Worm (Caenorhabditis elegans): ENCODE measurements around the gene sra-12.

The sra-12 gene

ce11 chrII:10895959-10896358, 8.3 kb downstream of the sra-12 start:
- TF ChIP-seq ceh-43 (GFP tag; optimal IDR thresholded peaks at IDR 0.05) (no peak), elt-1 (tag; optimal IDR thresholded peaks at IDR 0.05; ENCODE audit: borderline replicate concordance, insufficient read depth) (no peak), M03D4.4 (tag; optimal IDR thresholded peaks at IDR 0.05) (no peak), unc-62 (GFP tag; optimal IDR thresholded peaks at IDR 0.05) (no peak), pha-4 (tag; optimal IDR thresholded peaks at IDR 0.05) (no peak), hlh-1 (tag; optimal IDR thresholded peaks at IDR 0.05) (no peak)

ce11 chrII:10894996-10895395, 9.3 kb downstream of the sra-12 start, which contains the start of gene sra-10:
Gene sra-10 (minus strand): TSS chrII:10895096.
- TF ChIP-seq M03D4.4 (tag; optimal IDR thresholded peaks at IDR 0.05) (no peak), elt-1 (tag; optimal IDR thresholded peaks at IDR 0.05; ENCODE audit: borderline replicate concordance, insufficient read depth) (no peak), flh-1 (GFP tag; optimal IDR thresholded peaks at IDR 0.05) (no peak), mls-2 (tag; optimal IDR thresholded peaks at IDR 0.05) (no peak), blmp-1 (tag; optimal IDR thresholded peaks at IDR 0.05) (no peak), zip-8 (tag; optimal IDR thresholded peaks at IDR 0.05) (no peak), hlh-1 (tag; optimal IDR thresholded peaks at IDR 0.05) (no peak), elt-3 (tag; optimal IDR thresholded peaks at IDR 0.05) (no peak), nhr-2 (tag; optimal IDR thresholded peaks at IDR 0.05) (no peak), bed-3 (GFP tag; optimal IDR thresholded peaks at IDR 0.05) (no peak), sem-2 (GFP tag; optimal IDR thresholded peaks at IDR 0.05) (no peak), nhr-12 (tag; optimal IDR thresholded peaks at IDR 0.05) (no peak), nhr-237 (tag; optimal IDR thresholded peaks at IDR 0.05) (no peak), tbx-8 (GFP tag; optimal IDR thresholded peaks at IDR 0.05) (no peak), lin-32 (GFP tag; optimal IDR thresholded peaks at IDR 0.05) (no peak), ces-1 (GFP tag; optimal IDR thresholded peaks at IDR 0.05) (no peak), sptf-1 (tag; optimal IDR thresholded peaks at IDR 0.05) (no peak), drap-1 (GFP tag; optimal IDR thresholded peaks at IDR 0.05) (no peak), lin-13 (tag; optimal IDR thresholded peaks at IDR 0.05) (no peak)

DNA sequence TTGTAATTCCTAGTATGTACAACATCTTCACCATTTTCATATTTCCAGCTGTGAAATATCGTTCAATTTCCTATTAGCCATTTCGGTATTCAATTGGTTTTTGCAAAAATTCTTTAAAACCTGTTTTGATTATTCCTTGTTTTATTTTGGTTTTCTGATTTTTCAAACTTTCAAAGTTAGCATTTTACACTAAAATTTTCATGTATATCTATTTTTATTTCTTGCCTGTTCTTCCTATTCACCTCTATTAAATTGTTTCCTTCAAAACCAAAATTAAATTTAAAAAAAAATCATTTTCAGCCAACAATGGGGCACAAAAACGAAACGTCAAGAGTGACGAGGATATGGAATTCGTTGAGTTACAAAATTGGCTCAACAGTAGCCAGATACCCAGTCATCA, 15.3 kb downstream of the sra-12 start, which contains the start of gene ptr-8:
ptr-8 (plus strand) TSS at position 301 of the 400 bp plus-strand sequence.
- TF ChIP-seq hlh-1 (tag; optimal IDR thresholded peaks at IDR 0.05) = no peak
- TF ChIP-seq sem-2 (GFP tag; optimal IDR thresholded peaks at IDR 0.05) = no peak
- no peak for TF ChIP-seq unc-62 (GFP tag; optimal IDR thresholded peaks at IDR 0.05)
- no peak for TF ChIP-seq M03D4.4 (tag; optimal IDR thresholded peaks at IDR 0.05)
- no peak for TF ChIP-seq flh-1 (GFP tag; optimal IDR thresholded peaks at IDR 0.05)
- TF ChIP-seq lsy-2 (tag; optimal IDR thresholded peaks at IDR 0.05) = no peak
- no peak for TF ChIP-seq blmp-1 (tag; optimal IDR thresholded peaks at IDR 0.05)
- no peak for TF ChIP-seq ham-2 (GFP tag; optimal IDR thresholded peaks at IDR 0.05)
- TF ChIP-seq unc-120 (tag; optimal IDR thresholded peaks at IDR 0.05; ENCODE audit: poor library complexity, severe bottlenecking) = no peak
- TF ChIP-seq ceh-43 (GFP tag; optimal IDR thresholded peaks at IDR 0.05) = no peak
- no peak for TF ChIP-seq nhr-12 (tag; optimal IDR thresholded peaks at IDR 0.05)
- TF ChIP-seq ceh-83 (GFP tag; optimal IDR thresholded peaks at IDR 0.05) = no peak
- TF ChIP-seq ztf-11 (tag; optimal IDR thresholded peaks at IDR 0.05) = no peak

DNA sequence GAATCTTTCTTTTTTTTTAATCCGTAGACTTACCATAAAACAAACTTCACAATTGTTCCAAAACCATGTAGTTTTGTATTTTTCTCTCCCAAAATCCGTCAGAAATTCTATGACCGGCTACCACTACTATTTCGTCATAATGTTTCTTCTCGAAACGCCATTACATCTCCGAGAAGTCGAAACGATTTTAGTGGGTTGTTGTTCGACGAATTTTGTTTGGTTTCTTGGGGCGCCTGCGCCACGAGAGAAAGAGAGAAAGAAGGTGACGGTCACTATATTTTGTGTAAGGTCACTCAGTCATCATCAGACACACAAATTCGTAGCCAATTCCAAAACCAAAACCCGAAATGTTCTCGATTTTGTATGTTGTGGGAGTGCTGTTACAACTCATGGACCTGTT, 17.2 kb downstream of the sra-12 start:
- TF ChIP-seq pha-4 (tag; optimal IDR thresholded peaks at IDR 0.05) (no peak), ztf-11 (tag; optimal IDR thresholded peaks at IDR 0.05) (no peak), sem-2 (GFP tag; optimal IDR thresholded peaks at IDR 0.05) (no peak), sptf-1 (tag; optimal IDR thresholded peaks at IDR 0.05) (no peak), unc-62 (GFP tag; optimal IDR thresholded peaks at IDR 0.05) (no peak), nhr-2 (tag; optimal IDR thresholded peaks at IDR 0.05) (no peak)

ce11 chrII:10885868-10886514, 18.3 kb downstream of the sra-12 start, which contains the start of gene F44F4.3:
Gene F44F4.3 (minus strand): TSS chrII:10885918.
- TF ChIP-seq sptf-1 (tag; optimal IDR thresholded peaks at IDR 0.05) (no peak), M03D4.4 (tag; optimal IDR thresholded peaks at IDR 0.05) (no peak), unc-120 (tag; optimal IDR thresholded peaks at IDR 0.05; ENCODE audit: poor library complexity, severe bottlenecking) (no peak), bed-3 (GFP tag; optimal IDR thresholded peaks at IDR 0.05) (no peak), nhr-12 (tag; optimal IDR thresholded peaks at IDR 0.05) (no peak)

ce11 chrII:10885250-10885649, 19.0 kb downstream of the sra-12 start:
- TF ChIP-seq mls-2 (tag; optimal IDR thresholded peaks at IDR 0.05) (no peak), nhr-28 (tag; optimal IDR thresholded peaks at IDR 0.05) (no peak), elt-1 (tag; optimal IDR thresholded peaks at IDR 0.05; ENCODE audit: borderline replicate concordance, insufficient read depth) (no peak), sem-2 (GFP tag; optimal IDR thresholded peaks at IDR 0.05) (no peak), tbx-8 (GFP tag; optimal IDR thresholded peaks at IDR 0.05) (no peak), ceh-83 (GFP tag; optimal IDR thresholded peaks at IDR 0.05) (no peak), nhr-12 (tag; optimal IDR thresholded peaks at IDR 0.05) (no peak), sptf-1 (tag; optimal IDR thresholded peaks at IDR 0.05) (no peak), drap-1 (GFP tag; optimal IDR thresholded peaks at IDR 0.05) (no peak), lsy-2 (tag; optimal IDR thresholded peaks at IDR 0.05) (no peak), hlh-1 (tag; optimal IDR thresholded peaks at IDR 0.05) (no peak), nhr-2 (tag; optimal IDR thresholded peaks at IDR 0.05) (no peak), ztf-11 (tag; optimal IDR thresholded peaks at IDR 0.05) (no peak), bed-3 (GFP tag; optimal IDR thresholded peaks at IDR 0.05) (no peak)
